Fruit fly (Drosophila melanogaster) whole organism: ENCODE data around the gene CG43203.

ENCODE experiments used
- CG8478 ChIP-seq: fragments of >200 bp; optimal IDR thresholded peaks from 2 replicates; lab custom pipeline; 2018; ENCODE audit warnings: inconsistent platforms
- usp ChIP-seq: fragments of >200 bp; optimal IDR thresholded peaks from 2 replicates; lab custom pipeline; 2017; ENCODE audit warnings: missing biosample characterization, missing genetic modification characterization, mixed read lengths

- TF ChIP-seq CG8478 (lab: Kevin White, UChicago) (no peak), usp (GFP tag; lab: Kevin White, UChicago) (no peak)
Observed at dm6 chr3R:19313200-19313599, 40.7 kb upstream of the CG43203 start.
